Fruit fly (Drosophila melanogaster): ENCODE data around the gene Mur29B.

The Mur29B gene

dm6 chr2L:8370364-8371326 lies 18.7 kb downstream of the Mur29B start, which contains the start of gene CG17292 (continued):
- TF ChIP-seq CoRest (tag; optimal IDR thresholded peaks at IDR 0.05): peak; percentile 16
- TF ChIP-seq Sin3A (optimal IDR thresholded peaks at IDR 0.05): no peak
- TF ChIP-seq pum (GFP tag; optimal IDR thresholded peaks at IDR 0.05): no peak
- TF ChIP-seq eyg (GFP tag; optimal IDR thresholded peaks at IDR 0.05): peak; percentile 15
- TF ChIP-seq pita (GFP tag; optimal IDR thresholded peaks at IDR 0.05): no peak
- no peak for TF ChIP-seq klu (GFP tag; IDR thresholded peaks at IDR 0.05)
- no peak for TF ChIP-seq jumu (GFP tag; optimal IDR thresholded peaks at IDR 0.05)
- peak; percentile 43; the same call in 1 of the 2 replicates for TF ChIP-seq CG5953 (GFP tag; IDR thresholded peaks at IDR 0.05)
- TF ChIP-seq otp (GFP tag; IDR thresholded peaks at IDR 0.05): peak; percentile 59; the same call in 1 of the 3 replicates
- TF ChIP-seq en (GFP tag; optimal IDR thresholded peaks at IDR 0.05): no peak
- TF ChIP-seq CG9797 (GFP tag; optimal IDR thresholded peaks at IDR 0.05): peak; percentile 13
- TF ChIP-seq Dp (GFP tag; optimal IDR thresholded peaks at IDR 0.05): peak; percentile 49
- no peak for TF ChIP-seq Poxn (GFP tag; IDR thresholded peaks at IDR 0.05)
- TF ChIP-seq psq (GFP tag; optimal IDR thresholded peaks at IDR 0.05): no peak
- no peak for TF ChIP-seq CG7839 (tag; optimal IDR thresholded peaks at IDR 0.05)
- TF ChIP-seq Aef1 (GFP tag; IDR thresholded peaks at IDR 0.05): peak; percentile 20; the same call in 1 of the 3 replicates
- peak; percentile 26 for TF ChIP-seq repo (GFP tag; optimal IDR thresholded peaks at IDR 0.05)
- no peak for TF ChIP-seq Usf (GFP tag; optimal IDR thresholded peaks at IDR 0.05)
- TF ChIP-seq CG3163 (GFP tag; optimal IDR thresholded peaks at IDR 0.05): peak; percentile 15
- no peak for TF ChIP-seq CG18476 (GFP tag; optimal IDR thresholded peaks at IDR 0.05)
- TF ChIP-seq unc-4 (GFP tag; IDR thresholded peaks at IDR 0.05; ENCODE audit: partially characterized antibody): peak; percentile 89
- peak; percentile 84 for TF ChIP-seq hb (GFP tag; IDR thresholded peaks at IDR 0.05; ENCODE audit: partially characterized antibody)
- no peak for TF ChIP-seq disco-r (GFP tag; optimal IDR thresholded peaks at IDR 0.05)
- peak; percentile 9 for TF ChIP-seq ewg (GFP tag; optimal IDR thresholded peaks at IDR 0.05)
- TF ChIP-seq CG12219 (GFP tag; optimal IDR thresholded peaks at IDR 0.05): peak; percentile 58
- no peak for TF ChIP-seq Atf3 (GFP tag; optimal IDR thresholded peaks at IDR 0.05)
- peak; percentile 1 for TF ChIP-seq zfh2 (GFP tag; optimal IDR thresholded peaks at IDR 0.05)
- peak; percentile 24 for TF ChIP-seq CG31365 (tag; optimal IDR thresholded peaks at IDR 0.05)
- TF ChIP-seq Nf-YA (GFP tag; IDR thresholded peaks at IDR 0.05): peak; percentile 41; the same call in 1 of the 2 replicates
- peak; percentile 32 for TF ChIP-seq sens (GFP tag)
- TF ChIP-seq CG14050 (GFP tag; IDR thresholded peaks at IDR 0.05): no peak
- TF ChIP-seq Oli (tag; optimal IDR thresholded peaks at IDR 0.05): no peak
- TF ChIP-seq CG10209 (GFP tag; optimal IDR thresholded peaks at IDR 0.05): peak; percentile 37
- no peak for TF ChIP-seq CG8281 (tag; optimal IDR thresholded peaks at IDR 0.05)
- TF ChIP-seq CG18619 (GFP tag; optimal IDR thresholded peaks at IDR 0.05): peak; percentile 61
- no peak for TF ChIP-seq pan (optimal IDR thresholded peaks at IDR 0.05)
- peak in 1 of 2 experiments; percentile 72 for TF ChIP-seq pan (GFP tag; optimal IDR thresholded peaks at IDR 0.05 in 1 of 2, IDR thresholded peaks at IDR 0.05 in 1 of 2)
- peak; percentile 22 for TF ChIP-seq D19A (tag; optimal IDR thresholded peaks at IDR 0.05)
- TF ChIP-seq Gsc (GFP tag; IDR thresholded peaks at IDR 0.05): no peak
- peak; percentile 71 for TF ChIP-seq gro (GFP tag; optimal IDR thresholded peaks at IDR 0.05)
- no peak for TF ChIP-seq CG43689 (GFP tag; IDR thresholded peaks at IDR 0.05)
- peak; percentile 85 for TF ChIP-seq CrebB (tag; optimal IDR thresholded peaks at IDR 0.05)
- no peak for TF ChIP-seq CG3838 (GFP tag; optimal IDR thresholded peaks at IDR 0.05)
- TF ChIP-seq CG6813 (GFP tag; optimal IDR thresholded peaks at IDR 0.05): peak; percentile 17
- TF ChIP-seq nom (GFP tag; optimal IDR thresholded peaks at IDR 0.05): no peak
- TF ChIP-seq CG33557 (GFP tag; optimal IDR thresholded peaks at IDR 0.05): peak; percentile 24
- TF ChIP-seq unpg (GFP tag; optimal IDR thresholded peaks at IDR 0.05): peak; percentile 38
- no peak for TF ChIP-seq HLH54F (GFP tag; optimal IDR thresholded peaks at IDR 0.05)
- TF ChIP-seq CG17568 (GFP tag; optimal IDR thresholded peaks at IDR 0.05): no peak
